Fruit fly (Drosophila melanogaster) whole organism, adult: ENCODE results near the gene MCTS1.

ENCODE experiments used
- CG11617 ChIP-seq: fragments of 200-800 bp; sonication (Bioruptor generic); optimal IDR thresholded peaks from 2 replicates; lab custom pipeline; 2017; ENCODE audit warnings: mild to moderate bottlenecking, missing biosample characterization, missing genetic modification reagents, missing genetic modification characterization
- CG12768 ChIP-seq: fragments of 200-800 bp; sonication (Bioruptor generic); optimal IDR thresholded peaks from 2 replicates; lab custom pipeline; 2017; ENCODE audit warnings: missing biosample characterization, missing genetic modification characterization, mild to moderate bottlenecking, moderate library complexity, missing genetic modification reagents
- CG14711 ChIP-seq: fragments of 200-800 bp; sonication (Bioruptor generic); optimal IDR thresholded peaks from 2 replicates; lab custom pipeline; 2018; ENCODE audit warnings: missing biosample characterization, mild to moderate bottlenecking, missing genetic modification characterization, moderate library complexity
- CG1620 ChIP-seq: fragments of 200-800 bp; sonication (Bioruptor generic); optimal IDR thresholded peaks from 2 replicates; lab custom pipeline; 2016; ENCODE audit warnings: missing biosample characterization, missing genetic modification characterization
- CG33017 ChIP-seq: fragments of 200-800 bp; sonication (Bioruptor generic); optimal IDR thresholded peaks from 2 replicates; lab custom pipeline; 2018; ENCODE audit warnings: missing biosample characterization, mild to moderate bottlenecking, missing genetic modification characterization, moderate library complexity
- CG5204 ChIP-seq: fragments of 200-800 bp; sonication (Bioruptor generic); optimal IDR thresholded peaks from 2 replicates; lab custom pipeline; 2016; ENCODE audit warnings: missing biosample characterization, missing genetic modification characterization
- CG7045 ChIP-seq: fragments of 200-800 bp; sonication (Bioruptor generic); optimal IDR thresholded peaks from 2 replicates; lab custom pipeline; 2017; ENCODE audit warnings: missing biosample characterization, mild to moderate bottlenecking, missing genetic modification characterization
- CG7101 ChIP-seq: fragments of 200-800 bp; sonication (Bioruptor generic); optimal IDR thresholded peaks from 2 replicates; lab custom pipeline; 2018; ENCODE audit warnings: missing biosample characterization, mild to moderate bottlenecking, missing genetic modification characterization, moderate library complexity
- Clk ChIP-seq: fragments of 200-800 bp; sonication (Bioruptor generic); optimal IDR thresholded peaks from 2 replicates; lab custom pipeline; 2017; ENCODE audit warnings: missing biosample characterization, missing genetic modification characterization
- Crg-1 ChIP-seq: fragments of 200-800 bp; sonication (Bioruptor generic); optimal IDR thresholded peaks from 2 replicates; lab custom pipeline; 2016; ENCODE audit warnings: missing biosample characterization, missing genetic modification characterization
- Hr96 ChIP-seq: fragments of 200-800 bp; sonication (Bioruptor generic); optimal IDR thresholded peaks from 2 replicates; lab custom pipeline; 2016; ENCODE audit warnings: missing biosample characterization, missing genetic modification characterization
- Mnt ChIP-seq: fragments of 200-800 bp; sonication (Bioruptor generic); optimal IDR thresholded peaks from 2 replicates; lab custom pipeline; 2016; ENCODE audit warnings: missing biosample characterization, mild to moderate bottlenecking, missing genetic modification characterization
- bab1 ChIP-seq: fragments of 200-800 bp; sonication (Bioruptor generic); optimal IDR thresholded peaks from 3 replicates; lab custom pipeline; 2019; ENCODE audit warnings: missing biosample characterization, mild to moderate bottlenecking, missing genetic modification characterization, moderate library complexity
- cic ChIP-seq: fragments of 200-800 bp; sonication (Bioruptor generic); optimal IDR thresholded peaks from 2 replicates; lab custom pipeline; 2017; ENCODE audit warnings: missing biosample characterization, mild to moderate bottlenecking, missing genetic modification characterization, moderate library complexity
- cnc ChIP-seq, 2 experiments: fragments of >200 bp; optimal IDR thresholded peaks; 2 replicates each; lab custom pipeline; 2017
- kay ChIP-seq: fragments of 200-800 bp; sonication (Bioruptor generic); peaks from one replicate; lab custom pipeline; 2016; ENCODE audit warnings: missing biosample characterization, missing genetic modification characterization, borderline replicate concordance
- ovo ChIP-seq: fragments of 200-800 bp; sonication (Bioruptor generic); optimal IDR thresholded peaks from 2 replicates; lab custom pipeline; 2016; ENCODE audit warnings: missing biosample characterization, missing genetic modification characterization
- pad ChIP-seq: fragments of 200-800 bp; sonication (Bioruptor generic); optimal IDR thresholded peaks from 3 replicates; lab custom pipeline; 2017; ENCODE audit warnings: missing biosample characterization, missing genetic modification characterization, mild to moderate bottlenecking, moderate library complexity, missing genetic modification reagents
- tj ChIP-seq: fragments of 200-800 bp; sonication (Bioruptor generic); optimal IDR thresholded peaks from 3 replicates; lab custom pipeline; 2017; ENCODE audit warnings: missing biosample characterization, mild to moderate bottlenecking, missing genetic modification characterization, moderate library complexity
- toe ChIP-seq: fragments of 200-800 bp; sonication (Bioruptor generic); optimal IDR thresholded peaks from 2 replicates; lab custom pipeline; 2016; ENCODE audit warnings: missing biosample characterization, missing genetic modification characterization

The MCTS1 gene

DNA sequence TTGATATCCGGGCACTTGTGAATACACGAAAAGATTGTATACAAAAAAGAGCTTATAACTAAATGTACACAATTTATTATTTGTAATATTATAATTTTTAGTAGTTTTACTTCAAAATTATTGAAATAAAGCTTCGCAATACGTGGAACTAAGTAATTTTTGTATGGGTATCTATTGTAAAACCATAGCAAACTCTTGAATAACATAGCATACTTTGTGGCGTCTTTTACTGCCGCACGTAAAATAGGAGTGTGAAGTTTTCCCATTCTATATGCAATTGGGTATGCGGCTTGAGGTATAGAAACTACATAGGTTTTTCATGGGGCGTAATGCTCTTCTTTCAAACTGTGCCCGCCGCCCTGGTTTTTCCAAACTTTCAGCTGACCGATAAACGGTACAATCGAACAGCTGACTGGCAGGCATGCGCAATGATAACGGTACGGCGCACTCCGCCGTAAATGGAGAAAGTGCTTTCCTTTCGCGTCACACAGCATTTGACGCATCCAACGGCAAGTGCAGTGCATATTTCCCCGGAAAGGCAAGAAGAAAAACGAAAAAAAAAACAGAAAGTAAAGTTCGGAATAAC, 1.8 kb downstream of the MCTS1 start, which contains the start of gene CG5937:
Gene CG5937, plus strand, starts transcription at position 575 of the 586 bp plus-strand sequence.
- TF ChIP-seq CG7045 = peak; percentile 20
- peak; percentile 13 for TF ChIP-seq CG11617
- TF ChIP-seq kay (GFP tag; lab: Kevin White, UChicago) = no peak
- TF ChIP-seq pad (GFP tag; lab: Kevin White, UChicago) = peak; percentile 7
- no peak for TF ChIP-seq CG12768
- TF ChIP-seq tj = no peak

- TF ChIP-seq pad (GFP tag; lab: Kevin White, UChicago) (no peak), bab1 (peak; percentile 23), Crg-1 (GFP tag; lab: Kevin White, UChicago) (no peak)
Observed at dm6 chrX:6050282-6050934, 12.7 kb downstream of the MCTS1 start, which contains the start of gene CG5921. Gene CG5921 (plus strand): TSS chrX:6050828.

dm6 chrX:6050935-6051656, 13.4 kb downstream of the MCTS1 start:
- TF ChIP-seq bab1 (no peak), tj (peak; percentile 100)

dm6 chrX:6052855-6053254, 15.2 kb downstream of the MCTS1 start:
- TF ChIP-seq CG7045 = no peak
- TF ChIP-seq ovo (GFP tag; lab: Kevin White, UChicago) = no peak
- TF ChIP-seq CG14711 = no peak
- TF ChIP-seq Crg-1 (GFP tag; lab: Kevin White, UChicago) = no peak
- TF ChIP-seq CG1620 = no peak
- no peak for TF ChIP-seq CG7101 (tag; lab: Kevin White, UChicago)
- no peak for TF ChIP-seq kay (GFP tag; lab: Kevin White, UChicago)
- no peak for TF ChIP-seq cnc (optimal IDR thresholded peaks at IDR 0.05; lab: Kevin White, UChicago)
- no peak for TF ChIP-seq CG12768

DNA sequence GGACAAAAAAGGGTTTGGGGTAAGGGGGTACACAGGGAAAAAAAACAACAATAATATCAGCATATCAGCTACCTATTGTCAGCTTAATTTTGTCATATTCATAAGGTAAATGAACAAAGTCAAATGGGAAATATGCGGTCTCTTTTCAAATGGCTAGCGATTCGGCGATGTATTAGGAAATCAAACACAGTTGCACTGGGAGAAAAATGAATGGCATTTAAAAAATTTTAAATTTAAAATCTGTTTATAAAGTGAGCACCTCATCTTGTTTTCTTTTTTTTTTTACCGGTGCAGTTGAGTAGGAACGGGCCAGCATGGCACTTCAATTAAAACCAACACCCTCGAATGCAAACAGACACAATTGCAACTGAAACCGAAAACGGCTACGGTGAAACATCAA, 16.3 kb downstream of the MCTS1 start:
- TF ChIP-seq CG5204 = no peak
- TF ChIP-seq CG33017 = no peak
- no peak for TF ChIP-seq toe (GFP tag; lab: Kevin White, UChicago)
- TF ChIP-seq Clk (GFP tag; lab: Kevin White, UChicago) = no peak
- TF ChIP-seq CG7045 = no peak
- TF ChIP-seq CG14711 = no peak
- TF ChIP-seq tj = no peak

DNA sequence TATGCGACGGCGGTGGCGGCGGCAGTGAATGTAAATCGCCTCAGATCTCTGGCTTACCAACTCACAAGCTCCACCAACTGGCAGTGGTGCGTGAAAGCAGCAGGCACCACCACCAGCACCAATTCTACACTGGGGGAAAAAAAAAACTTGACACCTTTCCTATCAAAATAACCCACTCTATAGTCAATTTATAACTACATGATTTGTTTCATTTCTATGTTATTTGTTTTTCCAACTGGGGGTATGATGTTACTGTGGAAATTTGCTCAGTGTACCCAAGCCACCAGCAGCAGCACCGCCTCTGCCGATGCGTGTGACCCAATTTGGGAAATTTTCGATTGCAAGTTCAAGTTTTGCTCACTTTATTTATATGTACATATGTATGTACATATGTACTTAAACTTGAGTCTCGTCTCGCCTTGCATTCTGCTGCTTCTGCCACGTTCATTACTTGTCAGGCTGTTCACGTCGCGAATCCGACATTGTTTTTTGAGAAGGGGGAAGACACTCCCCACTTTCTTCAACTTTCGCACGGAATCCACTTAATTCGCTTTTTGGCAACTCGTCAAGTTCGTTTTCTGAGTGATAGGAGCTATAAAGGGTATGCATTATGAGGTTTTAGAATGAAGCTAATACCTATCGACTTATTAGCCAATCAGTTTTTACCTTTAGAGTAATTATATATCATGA, 21.6 kb downstream of the MCTS1 start:
- TF ChIP-seq cnc (optimal IDR thresholded peaks at IDR 0.05; lab: Kevin White, UChicago) (no peak), Crg-1 (GFP tag; lab: Kevin White, UChicago) (no peak), cic (GFP tag; lab: Kevin White, UChicago) (no peak), Mnt (GFP tag; lab: Kevin White, UChicago) (no peak), CG1620 (no peak), toe (GFP tag; lab: Kevin White, UChicago) (no peak)

dm6 chrX:6062160-6062559, 24.5 kb downstream of the MCTS1 start:
- TF ChIP-seq CG12768 (no peak), CG5204 (no peak), kay (GFP tag; lab: Kevin White, UChicago) (no peak), cic (GFP tag; lab: Kevin White, UChicago) (no peak), pad (GFP tag; lab: Kevin White, UChicago) (no peak), Mnt (GFP tag; lab: Kevin White, UChicago) (no peak), ovo (GFP tag; lab: Kevin White, UChicago) (no peak), CG33017 (no peak), toe (GFP tag; lab: Kevin White, UChicago) (no peak), Clk (GFP tag; lab: Kevin White, UChicago) (no peak), CG11617 (no peak), Crg-1 (GFP tag; lab: Kevin White, UChicago) (no peak), CG14711 (no peak)

DNA sequence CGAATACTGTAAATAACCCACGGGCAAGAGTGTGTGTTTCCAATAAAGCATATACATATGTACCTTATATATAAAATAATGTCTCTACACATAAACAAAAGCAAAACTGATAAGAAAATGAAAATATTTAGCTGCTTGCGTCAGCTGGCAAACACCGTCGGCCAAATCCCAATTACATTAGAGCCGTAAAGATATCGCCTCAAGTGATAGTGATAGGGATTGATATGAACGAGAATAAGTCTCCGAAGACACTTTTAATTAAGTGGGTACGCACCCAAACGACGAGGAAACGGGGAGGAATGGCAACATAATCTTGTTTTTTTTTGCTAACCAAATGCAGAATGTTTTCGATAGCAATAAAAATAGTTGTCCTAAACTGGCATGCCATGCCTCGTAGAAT, 26.8 kb downstream of the MCTS1 start:
- TF ChIP-seq kay (GFP tag; lab: Kevin White, UChicago) (no peak), CG14711 (no peak), CG7101 (tag; lab: Kevin White, UChicago) (no peak), CG7045 (no peak), ovo (GFP tag; lab: Kevin White, UChicago) (no peak), pad (GFP tag; lab: Kevin White, UChicago) (no peak), tj (no peak), cnc (optimal IDR thresholded peaks at IDR 0.05; lab: Kevin White, UChicago) (no peak), Hr96 (GFP tag; lab: Kevin White, UChicago) (no peak), CG1620 (no peak), CG11617 (no peak), CG12768 (no peak), Clk (GFP tag; lab: Kevin White, UChicago) (no peak), CG5204 (no peak), bab1 (no peak), Crg-1 (GFP tag; lab: Kevin White, UChicago) (no peak), toe (GFP tag; lab: Kevin White, UChicago) (no peak), Mnt (GFP tag; lab: Kevin White, UChicago) (no peak), cic (GFP tag; lab: Kevin White, UChicago) (no peak), CG33017 (no peak)
